Worm (Caenorhabditis elegans) whole organism, L4/young adult: Measurements from ENCODE around the gene F11A5.5.

Source experiments
- dao-5 ChIP-seq: sonication (generic microtip); optimal IDR thresholded peaks from 2 replicates; lab custom pipeline; 2016; ENCODE audit warnings: missing genotype, missing genetic modification characterization, moderate library complexity, missing compliant biosample characterization
- him-1 ChIP-seq: sonication (generic microtip); optimal IDR thresholded peaks from 2 replicates; lab custom pipeline; 2016; ENCODE audit warnings: missing genotype, missing genetic modification reagents, missing genetic modification characterization, missing compliant biosample characterization

- TF ChIP-seq dao-5 (tag; lab: Kevin White, UChicago), result no peak
- no peak for TF ChIP-seq him-1 (tag; lab: Kevin White, UChicago)
Observed at ce11 chrV:16183357-16183756, 14.8 kb upstream of the F11A5.5 start, which contains the start of gene srz-14.
